Fruit fly (Drosophila melanogaster) Kc167 (cell line): Measurements from ENCODE around the gene Pka-C2.

Experiments used
- Myc ChIP-seq: fragments of >200 bp; optimal IDR thresholded peaks from 2 replicates; lab custom pipeline; 2017; ENCODE audit warnings: missing external identifiers
- Sin3A ChIP-seq: fragments of >200 bp; optimal IDR thresholded peaks from 2 replicates; lab custom pipeline; 2018; ENCODE audit warnings: missing external identifiers
- h ChIP-seq: fragments of >200 bp; optimal IDR thresholded peaks from 3 replicates; lab custom pipeline; 2018; ENCODE audit warnings: missing external identifiers
- insv ChIP-seq: fragments of >200 bp; optimal IDR thresholded peaks from 3 replicates; lab custom pipeline; 2018; ENCODE audit warnings: missing external identifiers
- psq ChIP-seq: fragments of >200 bp; optimal IDR thresholded peaks from 2 replicates; lab custom pipeline; 2017; ENCODE audit warnings: missing external identifiers
- ttk ChIP-seq: sonication (Bioruptor generic); optimal IDR thresholded peaks from 2 replicates; lab custom pipeline; 2017; ENCODE audit warnings: missing external identifiers

- TF ChIP-seq insv (lab: Kevin White, UChicago) (no peak), h (lab: Kevin White, UChicago) (no peak), ttk (no peak), Myc (lab: Kevin White, UChicago) (no peak), Sin3A (lab: Kevin White, UChicago) (no peak), psq (lab: Kevin White, UChicago) (no peak)
These were observed 7.3 kb downstream of the Pka-C2 start for dm6 chr3R:30689653-30690052.
